Fruit fly (Drosophila melanogaster) whole organism, embryonic: ENCODE data around the gene amrt.

Source experiments
- Blimp-1 ChIP-seq: fragments of 200-800 bp; sonication (Bioruptor generic); optimal IDR thresholded peaks from 3 replicates; lab custom pipeline; 2018; ENCODE audit warnings: missing biosample characterization, missing genetic modification characterization, mild to moderate bottlenecking, moderate library complexity, missing genetic modification reagents
- CG11247 ChIP-seq: fragments of 200-800 bp; sonication (Bioruptor generic); IDR thresholded peaks from 2 replicates; pipeline ENCODE4 v1.3.6; 2022; ENCODE audit warnings: missing biosample characterization, missing genetic modification characterization
- CG11560 ChIP-seq: fragments of 200-800 bp; sonication (Bioruptor generic); IDR thresholded peaks from 3 replicates; pipeline ENCODE4 v1.3.6; 2022; ENCODE audit warnings: missing biosample characterization, missing genetic modification characterization
- CG11695 ChIP-seq: fragments of 200-800 bp; sonication (Bioruptor generic); IDR thresholded peaks from 3 replicates; pipeline ENCODE4 v1.3.6; 2022; ENCODE audit warnings: missing biosample characterization, missing genetic modification characterization
- CG12104 ChIP-seq: fragments of 200-800 bp; sonication (Bioruptor generic); optimal IDR thresholded peaks from 3 replicates; lab custom pipeline; 2016; ENCODE audit warnings: missing biosample characterization, missing genetic modification characterization
- CG13123 ChIP-seq: fragments of 200-800 bp; sonication (Bioruptor generic); optimal IDR thresholded peaks from 2 replicates; lab custom pipeline; 2016; ENCODE audit warnings: missing biosample characterization, missing genetic modification characterization
- CG13775 ChIP-seq: fragments of 200-800 bp; sonication (Bioruptor generic); optimal IDR thresholded peaks from 3 replicates; lab custom pipeline; 2017; ENCODE audit warnings: missing biosample characterization, mild to moderate bottlenecking, missing genetic modification characterization
- CG18764 ChIP-seq: fragments of 200-800 bp; sonication (Bioruptor generic); optimal IDR thresholded peaks from 3 replicates; lab custom pipeline; 2016; ENCODE audit warnings: missing biosample characterization, missing genetic modification characterization
- CG2678 ChIP-seq: fragments of 200-800 bp; sonication (Bioruptor generic); optimal IDR thresholded peaks from 3 replicates; lab custom pipeline; 2019; ENCODE audit warnings: missing biosample characterization, mild to moderate bottlenecking, missing genetic modification characterization, moderate library complexity
- CG31224 ChIP-seq: fragments of 200-800 bp; sonication (Bioruptor generic); IDR thresholded peaks from 2 replicates; pipeline ENCODE4 v1.3.6; 2022; ENCODE audit warnings: missing biosample characterization, missing genetic modification characterization
- CG3995 ChIP-seq: fragments of 200-800 bp; sonication (Bioruptor generic); optimal IDR thresholded peaks from 3 replicates; lab custom pipeline; 2016; ENCODE audit warnings: missing biosample characterization, missing genetic modification characterization
- CG4404 ChIP-seq: fragments of 200-800 bp; sonication (Bioruptor generic); IDR thresholded peaks from 2 replicates; pipeline ENCODE4 v1.3.6; 2022; ENCODE audit warnings: missing biosample characterization, missing genetic modification characterization
- CG8290 ChIP-seq, 3 experiments: fragments of 200-800 bp; sonication (Bioruptor generic); optimal IDR thresholded peaks; 2 replicates each; lab custom pipeline; 2016 to 2019; ENCODE audit warnings: missing biosample characterization in 3 of 3, missing genetic modification characterization in 3 of 3, mild to moderate bottlenecking in 2 of 3, moderate library complexity in 1 of 3
- CG9215 ChIP-seq: fragments of 200-800 bp; sonication (Bioruptor generic); IDR thresholded peaks from 2 replicates; pipeline ENCODE4 v1.3.6; 2022; ENCODE audit warnings: missing biosample characterization, missing genetic modification characterization
- CG9437 ChIP-seq: fragments of 200-800 bp; sonication (Bioruptor generic); optimal IDR thresholded peaks from 2 replicates; lab custom pipeline; 2018; ENCODE audit warnings: missing biosample characterization, mild to moderate bottlenecking, missing genetic modification characterization
- CG9609 ChIP-seq: fragments of 200-800 bp; sonication (Bioruptor generic); optimal IDR thresholded peaks from 3 replicates; lab custom pipeline; 2016; ENCODE audit warnings: missing biosample characterization, missing genetic modification characterization
- CTCF ChIP-seq: fragments of 200-800 bp; sonication (Bioruptor generic); optimal IDR thresholded peaks from 2 replicates; lab custom pipeline; 2017; ENCODE audit warnings: missing biosample characterization, mild to moderate bottlenecking, missing genetic modification characterization, moderate library complexity
- Camta ChIP-seq: fragments of 200-800 bp; sonication (Bioruptor generic); optimal IDR thresholded peaks from 2 replicates; lab custom pipeline; 2016; ENCODE audit warnings: missing biosample characterization, missing genetic modification characterization
- Chrac-16 ChIP-seq: fragments of 200-800 bp; sonication (Bioruptor generic); optimal IDR thresholded peaks from 3 replicates; lab custom pipeline; 2016; ENCODE audit warnings: missing biosample characterization, missing genetic modification characterization
- D19A ChIP-seq: fragments of 200-800 bp; optimal IDR thresholded peaks from 3 replicates; lab custom pipeline; 2019; ENCODE audit warnings: missing biosample characterization, mild to moderate bottlenecking, missing genetic modification characterization, moderate library complexity
- Drgx ChIP-seq: fragments of 200-800 bp; sonication (Bioruptor generic); IDR thresholded peaks from 2 replicates; pipeline ENCODE4 v1.3.6; 2022; ENCODE audit warnings: missing biosample characterization, missing genetic modification characterization
- E2f1 ChIP-seq: fragments of 200-800 bp; sonication (Bioruptor generic); IDR thresholded peaks from 2 replicates; pipeline ENCODE4 v1.3.6; 2022; ENCODE audit warnings: missing biosample characterization, missing genetic modification characterization
- Ets65A ChIP-seq: fragments of 200-800 bp; sonication (Bioruptor generic); peaks from one replicate; lab custom pipeline; 2016; ENCODE audit warnings: missing biosample characterization, missing genetic modification characterization
- Gsc ChIP-seq: fragments of 200-800 bp; sonication (Bioruptor generic); IDR thresholded peaks from 2 replicates; pipeline ENCODE4 v1.3.6; 2022; ENCODE audit warnings: missing biosample characterization, missing genetic modification characterization
- HLH4C ChIP-seq: fragments of 200-800 bp; sonication (Bioruptor generic); IDR thresholded peaks from 3 replicates; pipeline ENCODE4 v1.3.6; 2022; ENCODE audit warnings: missing biosample characterization, missing genetic modification characterization; ENCODE audit not compliant: partially characterized antibody
- Hey ChIP-seq: fragments of 200-800 bp; sonication (Bioruptor generic); optimal IDR thresholded peaks from 3 replicates; lab custom pipeline; 2018; ENCODE audit warnings: missing biosample characterization, mild to moderate bottlenecking, missing genetic modification characterization
- Hr39 ChIP-seq: fragments of >200 bp; optimal IDR thresholded peaks from 2 replicates; lab custom pipeline; 2017
- Hsf ChIP-seq: fragments of 200-800 bp; sonication (Bioruptor generic); optimal IDR thresholded peaks from 3 replicates; lab custom pipeline; 2016; ENCODE audit warnings: missing biosample characterization, missing genetic modification characterization
- Meics ChIP-seq: fragments of 200-800 bp; sonication (Bioruptor generic); optimal IDR thresholded peaks from 2 replicates; lab custom pipeline; 2017; ENCODE audit warnings: missing biosample characterization, mild to moderate bottlenecking, missing genetic modification characterization
- Rfx ChIP-seq: fragments of 200-800 bp; sonication (Bioruptor generic); IDR thresholded peaks from 2 replicates; pipeline ENCODE4 v1.3.6; 2022; ENCODE audit warnings: missing biosample characterization, missing genetic modification characterization
- Ssrp ChIP-seq: fragments of 200-800 bp; sonication (Bioruptor generic); optimal IDR thresholded peaks from 2 replicates; lab custom pipeline; 2018; ENCODE audit warnings: missing biosample characterization, mild to moderate bottlenecking, missing genetic modification characterization, moderate library complexity
- Xrp1 ChIP-seq: fragments of 200-800 bp; sonication (Bioruptor generic); IDR thresholded peaks from 2 replicates; pipeline ENCODE4 v1.3.6; 2022; ENCODE audit warnings: missing biosample characterization, missing genetic modification characterization
- ap ChIP-seq: fragments of 200-800 bp; sonication (Bioruptor generic); IDR thresholded peaks from 2 replicates; pipeline ENCODE4 v1.3.6; 2022; ENCODE audit warnings: missing biosample characterization, missing genetic modification characterization
- cato ChIP-seq: fragments of 200-800 bp; sonication (Bioruptor generic); optimal IDR thresholded peaks from 2 replicates; lab custom pipeline; 2016; ENCODE audit warnings: missing biosample characterization, missing genetic modification characterization, borderline replicate concordance
- caup ChIP-seq: fragments of 200-800 bp; sonication (Bioruptor generic); optimal IDR thresholded peaks from 3 replicates; lab custom pipeline; 2017; ENCODE audit warnings: missing biosample characterization, mild to moderate bottlenecking, missing genetic modification characterization, moderate library complexity; ENCODE audit not compliant: severe bottlenecking
- esg ChIP-seq: fragments of 200-800 bp; sonication (Bioruptor generic); conservative IDR thresholded peaks from 2 replicates; pipeline ENCODE4 v1.3.6; 2022; ENCODE audit warnings: missing biosample characterization, missing genetic modification characterization
- gcm2 ChIP-seq: fragments of 200-800 bp; sonication (Bioruptor generic); optimal IDR thresholded peaks from 2 replicates; lab custom pipeline; 2016; ENCODE audit warnings: missing biosample characterization, missing genetic modification characterization
- gfzf ChIP-seq: fragments of 200-800 bp; sonication (Bioruptor generic); optimal IDR thresholded peaks from 2 replicates; lab custom pipeline; 2016; ENCODE audit warnings: missing biosample characterization, mild to moderate bottlenecking, missing genetic modification characterization, moderate library complexity
- gsb ChIP-seq: fragments of 200-800 bp; sonication (Bioruptor generic); IDR thresholded peaks from 2 replicates; pipeline ENCODE4 v1.3.6; 2022; ENCODE audit warnings: missing biosample characterization, missing genetic modification characterization
- gsb-n ChIP-seq: fragments of 200-800 bp; sonication (Bioruptor generic); optimal IDR thresholded peaks from 3 replicates; lab custom pipeline; 2018; ENCODE audit warnings: missing biosample characterization, mild to moderate bottlenecking, missing genetic modification characterization
- her ChIP-seq: fragments of 200-800 bp; sonication (Bioruptor generic); optimal IDR thresholded peaks from 2 replicates; lab custom pipeline; 2016; ENCODE audit warnings: missing biosample characterization, missing genetic modification characterization
- kay ChIP-seq: fragments of 200-800 bp; sonication (Bioruptor generic); optimal IDR thresholded peaks from 2 replicates; lab custom pipeline; 2016; ENCODE audit warnings: missing biosample characterization, missing genetic modification characterization
- lilli ChIP-seq: fragments of 200-800 bp; sonication (Bioruptor generic); optimal IDR thresholded peaks from 3 replicates; lab custom pipeline; 2016; ENCODE audit warnings: missing biosample characterization, missing genetic modification characterization
- mirr ChIP-seq: fragments of 200-800 bp; sonication (Bioruptor generic); optimal IDR thresholded peaks from 3 replicates; lab custom pipeline; 2018; ENCODE audit warnings: missing biosample characterization, mild to moderate bottlenecking, missing genetic modification characterization
- nerfin-1 ChIP-seq: fragments of 200-800 bp; sonication (Bioruptor generic); optimal IDR thresholded peaks from 3 replicates; lab custom pipeline; 2019; ENCODE audit warnings: missing biosample characterization, mild to moderate bottlenecking, missing genetic modification characterization, moderate library complexity
- oc ChIP-seq: fragments of 200-800 bp; sonication (Bioruptor generic); optimal IDR thresholded peaks from 2 replicates; lab custom pipeline; 2018; ENCODE audit warnings: missing biosample characterization, mild to moderate bottlenecking, missing genetic modification characterization, moderate library complexity
- sens ChIP-seq: fragments of 200-800 bp; sonication (Bioruptor generic); peaks from one replicate; lab custom pipeline; 2016; ENCODE audit warnings: missing biosample characterization, missing genetic modification characterization
- stwl ChIP-seq: fragments of 200-800 bp; sonication (Bioruptor generic); optimal IDR thresholded peaks from 3 replicates; lab custom pipeline; 2018; ENCODE audit warnings: missing biosample characterization, mild to moderate bottlenecking, missing genetic modification characterization, moderate library complexity
- tup ChIP-seq: fragments of 200-800 bp; sonication (Bioruptor generic); optimal IDR thresholded peaks from 2 replicates; lab custom pipeline; 2016; ENCODE audit warnings: missing biosample characterization, mild to moderate bottlenecking, missing genetic modification characterization, moderate library complexity
- tx ChIP-seq: fragments of 200-800 bp; sonication (Bioruptor generic); optimal IDR thresholded peaks from 2 replicates; lab custom pipeline; 2016; ENCODE audit warnings: missing biosample characterization, missing genetic modification characterization
- wdn ChIP-seq: fragments of 200-800 bp; sonication (Bioruptor generic); IDR thresholded peaks from 2 replicates; pipeline ENCODE4 v1.3.6; 2022; ENCODE audit warnings: missing biosample characterization, missing genetic modification characterization
- wek ChIP-seq: fragments of 200-800 bp; sonication (Bioruptor generic); optimal IDR thresholded peaks from 3 replicates; lab custom pipeline; 2018; ENCODE audit warnings: missing biosample characterization, mild to moderate bottlenecking, missing genetic modification characterization, moderate library complexity

The amrt gene

DNA sequence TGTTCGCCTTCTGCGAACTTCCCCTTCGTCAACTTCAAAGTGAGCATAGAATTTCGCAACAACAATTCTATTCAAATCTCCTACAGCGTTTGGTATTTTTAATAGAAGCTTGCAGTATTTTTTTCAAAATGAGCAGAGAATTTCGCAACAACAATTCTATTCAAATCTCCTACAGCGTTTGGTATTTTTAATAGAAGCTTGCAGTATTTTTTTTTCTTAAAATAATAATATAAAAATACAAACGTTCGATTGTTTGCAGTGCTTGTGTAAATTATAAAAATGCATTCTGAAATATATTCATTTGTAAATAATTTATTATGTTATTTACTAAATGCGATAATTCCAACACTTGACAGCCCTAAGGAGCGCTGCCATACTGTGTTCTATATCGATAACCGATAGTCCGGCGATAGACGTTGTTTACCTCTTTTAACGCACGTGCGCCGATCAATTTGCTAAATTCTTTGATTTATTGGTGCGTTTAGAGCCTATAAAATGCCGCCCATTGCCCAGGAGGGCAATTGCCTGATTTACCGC, 25.4 kb upstream of the amrt start, which contains the start of the genes CG32625 and Rtc1 (continued):
- peak; percentile 20 for TF ChIP-seq Ssrp
- TF ChIP-seq Camta (GFP tag; lab: Kevin White, UChicago): no peak
- peak; percentile 74 for TF ChIP-seq stwl (tag; lab: Kevin White, UChicago)
- TF ChIP-seq wdn (GFP tag; lab: Robert Waterston, UW): no peak
- no peak for TF ChIP-seq CG9215 (GFP tag; lab: Robert Waterston, UW)
- TF ChIP-seq CG18764 (GFP tag; lab: Kevin White, UChicago): no peak
- no peak for TF ChIP-seq Drgx
- TF ChIP-seq Xrp1 (GFP tag; lab: Robert Waterston, UW): peak; percentile 60; the same call in 1 of the 2 replicates
- TF ChIP-seq Hsf: peak; percentile 28
- no peak for TF ChIP-seq CG12104 (GFP tag; lab: Kevin White, UChicago)
- peak; percentile 37 for TF ChIP-seq D19A (tag; lab: Kevin White, UChicago)
- no peak for TF ChIP-seq E2f1
- no peak for TF ChIP-seq kay (GFP tag; lab: Kevin White, UChicago)
- TF ChIP-seq caup (GFP tag; lab: Kevin White, UChicago): no peak
- TF ChIP-seq Blimp-1: peak; percentile 52
- no peak for TF ChIP-seq Gsc (GFP tag; lab: Robert Waterston, UW)
- TF ChIP-seq Meics (GFP tag; lab: Kevin White, UChicago): peak; percentile 49
- no peak for TF ChIP-seq wek (GFP tag; lab: Kevin White, UChicago)
- no peak for TF ChIP-seq gcm2 (GFP tag; lab: Kevin White, UChicago)
- no peak for TF ChIP-seq gsb (GFP tag; lab: Robert Waterston, UW)
- TF ChIP-seq CG2678 (tag; lab: Kevin White, UChicago): peak; percentile 62
- TF ChIP-seq ap (GFP tag; lab: Robert Waterston, UW): peak; percentile 32; the same call in 1 of the 2 replicates
- TF ChIP-seq CG8290 (GFP tag; optimal IDR thresholded peaks at IDR 0.05; lab: Kevin White, UChicago): peak; percentile 13
- peak; percentile 30 to 57 for TF ChIP-seq CG8290 (tag; optimal IDR thresholded peaks at IDR 0.05; lab: Kevin White, UChicago)
- TF ChIP-seq lilli (GFP tag; lab: Kevin White, UChicago): peak; percentile 44
- no peak for TF ChIP-seq sens (GFP tag; lab: Kevin White, UChicago)
- TF ChIP-seq gsb-n: peak; percentile 7
- TF ChIP-seq Hr39 (lab: Kevin White, UChicago): no peak
- no peak for TF ChIP-seq CG3995
- no peak for TF ChIP-seq cato (GFP tag; lab: Kevin White, UChicago)
- TF ChIP-seq CTCF (GFP tag; lab: Kevin White, UChicago): no peak
- peak; percentile 37 for TF ChIP-seq Chrac-16 (GFP tag; lab: Kevin White, UChicago)
- TF ChIP-seq oc: no peak
- TF ChIP-seq CG11247 (GFP tag; lab: Robert Waterston, UW): no peak
- peak; percentile 65 for TF ChIP-seq Rfx
- TF ChIP-seq CG4404: no peak
- TF ChIP-seq Ets65A (GFP tag; lab: Kevin White, UChicago): no peak
- no peak for TF ChIP-seq CG9609 (GFP tag; lab: Kevin White, UChicago)
- TF ChIP-seq CG31224 (GFP tag; lab: Robert Waterston, UW): no peak
- no peak for TF ChIP-seq CG9437 (GFP tag; lab: Kevin White, UChicago)
- no peak for TF ChIP-seq esg (GFP tag; lab: Robert Waterston, UW)
- peak; percentile 70 for TF ChIP-seq HLH4C
- TF ChIP-seq Hey: no peak
- no peak for TF ChIP-seq CG11560 (tag; lab: Robert Waterston, UW)
- no peak for TF ChIP-seq mirr (GFP tag; lab: Kevin White, UChicago)
- no peak for TF ChIP-seq CG11695 (GFP tag; lab: Robert Waterston, UW)
- TF ChIP-seq her (GFP tag; lab: Kevin White, UChicago): no peak
- TF ChIP-seq tx (GFP tag; lab: Kevin White, UChicago): no peak
- peak; percentile 50 for TF ChIP-seq gfzf
- TF ChIP-seq nerfin-1 (tag; lab: Kevin White, UChicago): peak; percentile 16
- TF ChIP-seq CG13123 (GFP tag; lab: Kevin White, UChicago): peak; percentile 21
- peak; percentile 59 for TF ChIP-seq CG13775
- TF ChIP-seq tup (GFP tag; lab: Kevin White, UChicago): no peak
